Fruit fly (Drosophila melanogaster) whole organism, prepupa: ENCODE data around the gene CG8927.
A peak's percentile ranks its signal among the peaks of the same experiment; 100 is the strongest.

Experiments
- CG10631 ChIP-seq: fragments of 200-800 bp; sonication (Bioruptor generic); optimal IDR thresholded peaks from 2 replicates; lab custom pipeline; 2016; ENCODE audit warnings: missing biosample characterization, missing genetic modification characterization
- CG11294 ChIP-seq: fragments of 200-800 bp; sonication (Bioruptor generic); IDR thresholded peaks from 2 replicates; pipeline ENCODE4 v1.3.6; 2022; ENCODE audit warnings: missing biosample characterization, missing genetic modification characterization
- CG11902 ChIP-seq: fragments of 200-800 bp; sonication (Bioruptor generic); optimal IDR thresholded peaks from 3 replicates; lab custom pipeline; 2016; ENCODE audit warnings: missing biosample characterization, missing genetic modification characterization
- CG16779 ChIP-seq: fragments of 200-800 bp; sonication (Bioruptor generic); optimal IDR thresholded peaks from 3 replicates; lab custom pipeline; 2017; ENCODE audit warnings: missing biosample characterization, mild to moderate bottlenecking, missing genetic modification characterization
- CG3032 ChIP-seq: fragments of 200-800 bp; optimal IDR thresholded peaks from 2 replicates; lab custom pipeline; 2019; ENCODE audit warnings: missing biosample characterization, mild to moderate bottlenecking, missing genetic modification characterization, moderate library complexity
- CG32006 ChIP-seq: fragments of 200-800 bp; sonication (Bioruptor generic); optimal IDR thresholded peaks from 3 replicates; lab custom pipeline; 2017; ENCODE audit warnings: missing biosample characterization, mild to moderate bottlenecking, missing genetic modification characterization
- CG3919 ChIP-seq: fragments of 200-800 bp; sonication (Bioruptor generic); optimal IDR thresholded peaks from 3 replicates; lab custom pipeline; 2016; ENCODE audit warnings: missing biosample characterization, missing genetic modification characterization
- CG6163 ChIP-seq: fragments of 200-800 bp; sonication (Bioruptor generic); IDR thresholded peaks from 3 replicates; pipeline ENCODE4 v1.3.6; 2022; ENCODE audit warnings: missing biosample characterization, missing genetic modification characterization
- CG6792 ChIP-seq: fragments of 200-800 bp; sonication (Bioruptor generic); optimal IDR thresholded peaks from 3 replicates; lab custom pipeline; 2016; ENCODE audit warnings: missing biosample characterization, missing genetic modification characterization
- CG6808 ChIP-seq: fragments of 200-800 bp; sonication (Bioruptor generic); optimal IDR thresholded peaks from 3 replicates; lab custom pipeline; 2017; ENCODE audit warnings: missing biosample characterization, missing genetic modification characterization, mild to moderate bottlenecking, moderate library complexity, missing genetic modification reagents
- CG6854 ChIP-seq: fragments of 200-800 bp; sonication (Bioruptor generic); optimal IDR thresholded peaks from 2 replicates; lab custom pipeline; 2017; ENCODE audit warnings: missing biosample characterization, mild to moderate bottlenecking, missing genetic modification characterization
- Eip75B ChIP-seq: fragments of 200-800 bp; sonication (Bioruptor generic); optimal IDR thresholded peaks from 3 replicates; lab custom pipeline; 2016; ENCODE audit warnings: missing biosample characterization, missing genetic modification characterization
- Eip78C ChIP-seq: fragments of 200-800 bp; sonication (Bioruptor generic); peaks from one replicate; lab custom pipeline; 2016; ENCODE audit warnings: missing biosample characterization, missing genetic modification characterization
- Ets21C ChIP-seq: fragments of 200-800 bp; sonication (Bioruptor generic); optimal IDR thresholded peaks from 3 replicates; lab custom pipeline; 2016; ENCODE audit warnings: missing biosample characterization, missing genetic modification characterization
- Gug ChIP-seq: fragments of 200-800 bp; sonication (Bioruptor generic); IDR thresholded peaks from 2 replicates; pipeline ENCODE4 v1.3.6; 2022; ENCODE audit warnings: missing biosample characterization, missing genetic modification characterization
- Hr38 ChIP-seq: sonication (Bioruptor generic); optimal IDR thresholded peaks from 2 replicates; lab custom pipeline; 2016; ENCODE audit warnings: missing biosample characterization, missing genetic modification characterization
- Hr4 ChIP-seq: fragments of 200-800 bp; sonication (Bioruptor generic); optimal IDR thresholded peaks from 3 replicates; lab custom pipeline; 2016; ENCODE audit warnings: missing biosample characterization, missing genetic modification characterization
- Sox102F ChIP-seq: fragments of 200-800 bp; sonication (Bioruptor generic); optimal IDR thresholded peaks from 2 replicates; lab custom pipeline; 2016; ENCODE audit warnings: missing biosample characterization, mild to moderate bottlenecking, missing genetic modification characterization
- Sox14 ChIP-seq: fragments of 200-800 bp; sonication (Bioruptor generic); optimal IDR thresholded peaks from 3 replicates; lab custom pipeline; 2016; ENCODE audit warnings: missing biosample characterization, missing genetic modification characterization
- achi ChIP-seq: fragments of 200-800 bp; sonication (Bioruptor generic); optimal IDR thresholded peaks from 3 replicates; lab custom pipeline; 2016; ENCODE audit warnings: missing biosample characterization, missing genetic modification characterization
- dac ChIP-seq: fragments of 200-800 bp; sonication (Bioruptor generic); optimal IDR thresholded peaks from 2 replicates; lab custom pipeline; 2017; ENCODE audit warnings: missing biosample characterization, mild to moderate bottlenecking, missing genetic modification characterization
- dsx ChIP-seq: fragments of 200-800 bp; optimal IDR thresholded peaks from 3 replicates; lab custom pipeline; 2019; ENCODE audit warnings: missing biosample characterization, mild to moderate bottlenecking, missing genetic modification characterization, moderate library complexity; ENCODE audit not compliant: poor library complexity, severe bottlenecking
- eg ChIP-seq: fragments of 200-800 bp; sonication (Bioruptor generic); IDR thresholded peaks from 3 replicates; pipeline ENCODE4 v1.3.6; 2022; ENCODE audit warnings: missing biosample characterization, missing genetic modification characterization
- esn ChIP-seq: fragments of 200-800 bp; sonication (Bioruptor generic); optimal IDR thresholded peaks from 2 replicates; lab custom pipeline; 2016; ENCODE audit warnings: missing biosample characterization, mild to moderate bottlenecking, missing genetic modification characterization, moderate library complexity
- fd59A ChIP-seq: fragments of 200-800 bp; sonication (Bioruptor generic); optimal IDR thresholded peaks from 2 replicates; lab custom pipeline; 2017; ENCODE audit warnings: missing biosample characterization, mild to moderate bottlenecking, missing genetic modification characterization, missing genetic modification reagents
- fd85E ChIP-seq: fragments of 200-800 bp; sonication (Bioruptor generic); optimal IDR thresholded peaks from 3 replicates; lab custom pipeline; 2016; ENCODE audit warnings: missing biosample characterization, missing genetic modification characterization
- fkh ChIP-seq: fragments of 200-800 bp; sonication (Bioruptor generic); optimal IDR thresholded peaks from 3 replicates; lab custom pipeline; 2017; ENCODE audit warnings: missing biosample characterization, mild to moderate bottlenecking, missing genetic modification characterization, moderate library complexity
- lz ChIP-seq: fragments of 200-800 bp; sonication (Bioruptor generic); optimal IDR thresholded peaks from 3 replicates; lab custom pipeline; 2016; ENCODE audit warnings: missing biosample characterization, missing genetic modification characterization
- net ChIP-seq: fragments of 200-800 bp; sonication (Bioruptor generic); optimal IDR thresholded peaks from 3 replicates; lab custom pipeline; 2016; ENCODE audit warnings: missing biosample characterization, missing genetic modification characterization
- pdm3 ChIP-seq: fragments of 200-800 bp; sonication (Bioruptor generic); optimal IDR thresholded peaks from 3 replicates; lab custom pipeline; 2016; ENCODE audit warnings: missing biosample characterization, missing genetic modification characterization
- svp ChIP-seq: fragments of 200-800 bp; sonication (Bioruptor generic); peaks from one replicate; lab custom pipeline; 2016; ENCODE audit warnings: missing biosample characterization, missing genetic modification characterization
- topi ChIP-seq: fragments of 200-800 bp; sonication (Bioruptor generic); optimal IDR thresholded peaks from 3 replicates; lab custom pipeline; 2016; ENCODE audit warnings: missing biosample characterization, missing genetic modification characterization
- vri ChIP-seq: fragments of 200-800 bp; sonication (Bioruptor generic); optimal IDR thresholded peaks from 3 replicates; lab custom pipeline; 2016; ENCODE audit warnings: missing biosample characterization, mild to moderate bottlenecking, missing genetic modification characterization

The CG8927 gene

DNA sequence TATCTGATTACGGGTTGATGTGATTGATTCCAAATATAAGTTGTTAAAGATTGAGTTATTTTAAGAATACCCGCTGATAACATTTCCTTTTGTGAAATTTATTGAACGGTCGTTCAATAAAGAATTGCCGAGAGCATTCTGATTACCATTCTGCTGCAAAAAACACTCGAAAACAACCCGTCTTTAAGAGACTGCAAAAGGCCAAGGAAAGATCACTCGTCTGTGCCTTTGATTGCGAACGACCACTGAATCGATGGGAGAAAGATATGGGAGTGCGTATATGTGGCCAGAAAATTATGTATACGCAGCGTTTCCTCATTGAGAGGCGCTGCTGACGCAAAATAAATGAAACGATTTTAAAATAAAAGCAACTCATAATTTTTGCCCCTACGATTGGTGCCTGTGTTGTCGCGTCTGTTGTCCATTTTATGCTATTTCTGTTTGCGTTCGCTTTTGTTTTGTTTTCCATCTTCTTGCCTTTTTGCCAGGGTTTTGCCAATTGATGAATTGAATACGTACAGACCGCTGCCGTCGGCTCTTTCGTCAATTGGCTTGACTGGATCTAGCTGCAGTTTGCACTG, 9.5 kb downstream of the CG8927 start:
- TF ChIP-seq svp (GFP tag; lab: Kevin White, UChicago) (peak; percentile 95), CG6808 (no peak)

DNA sequence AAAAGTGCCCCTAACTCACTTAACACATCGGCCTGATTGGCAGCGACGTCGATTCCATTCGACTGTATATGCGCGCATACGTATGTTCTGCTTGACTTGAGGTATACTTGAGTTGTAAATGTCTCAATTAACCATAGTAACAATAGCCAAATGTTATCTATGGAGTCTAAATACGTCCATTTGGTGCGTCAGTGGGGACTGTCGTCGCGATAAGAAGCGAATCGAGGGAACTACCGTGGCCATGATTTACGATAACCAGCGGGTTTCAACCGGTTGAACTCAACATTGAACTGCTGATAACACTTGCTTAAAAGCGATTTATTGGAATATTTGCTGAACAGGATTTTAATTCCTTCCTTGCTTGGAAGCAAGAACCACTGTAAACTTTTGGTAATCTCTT, 10.0 kb downstream of the CG8927 start:
- TF ChIP-seq pdm3 (GFP tag; lab: Kevin White, UChicago) (no peak), Ets21C (GFP tag; lab: Kevin White, UChicago) (no peak), CG3919 (GFP tag; lab: Kevin White, UChicago) (no peak), Eip78C (no peak), lz (GFP tag; lab: Kevin White, UChicago) (no peak), CG32006 (GFP tag; lab: Kevin White, UChicago) (no peak), fd59A (no peak), CG6808 (no peak), fkh (GFP tag; lab: Kevin White, UChicago) (no peak), dsx (no peak), CG6854 (GFP tag; lab: Kevin White, UChicago) (no peak), net (GFP tag; lab: Kevin White, UChicago) (no peak), esn (GFP tag; lab: Kevin White, UChicago) (no peak), Sox102F (GFP tag; lab: Kevin White, UChicago) (no peak)

DNA sequence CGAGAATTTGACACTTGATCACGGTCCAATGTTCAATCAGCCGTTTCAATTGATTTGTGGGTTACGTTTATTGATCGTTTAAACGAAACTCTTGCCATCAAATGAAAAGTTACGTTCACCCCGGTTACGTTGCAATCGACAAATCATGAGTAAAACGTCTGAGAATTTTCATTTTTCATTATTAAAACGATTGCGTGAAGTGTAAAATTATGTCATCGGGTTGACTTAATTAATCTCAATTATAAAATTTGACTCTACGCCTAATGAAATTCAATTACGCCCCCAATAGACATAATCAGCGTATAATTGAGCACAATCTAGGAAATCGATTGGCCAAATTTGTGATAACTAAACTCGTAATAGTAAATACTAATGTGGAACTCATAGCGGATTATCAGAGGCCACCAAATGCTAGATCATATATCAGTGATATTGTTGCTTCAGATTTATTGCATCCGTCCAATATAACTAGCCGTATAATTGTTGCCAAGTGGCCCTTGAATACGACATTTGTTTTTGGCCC, 19.7 kb downstream of the CG8927 start:
- no peak for TF ChIP-seq topi (GFP tag; lab: Kevin White, UChicago)
- TF ChIP-seq fkh (GFP tag; lab: Kevin White, UChicago), result no peak
- no peak for TF ChIP-seq dac (GFP tag; lab: Kevin White, UChicago)
- no peak for TF ChIP-seq CG32006 (GFP tag; lab: Kevin White, UChicago)
- TF ChIP-seq CG10631, result no peak
- TF ChIP-seq CG3919 (GFP tag; lab: Kevin White, UChicago), result no peak
- no peak for TF ChIP-seq achi (GFP tag; lab: Kevin White, UChicago)
- TF ChIP-seq Hr38 (GFP tag; lab: Kevin White, UChicago), result no peak
- no peak for TF ChIP-seq Hr4 (GFP tag; lab: Kevin White, UChicago)
- no peak for TF ChIP-seq eg
- no peak for TF ChIP-seq fd85E (GFP tag; lab: Kevin White, UChicago)
- TF ChIP-seq CG6808, result no peak
- no peak for TF ChIP-seq CG3032
- no peak for TF ChIP-seq CG6792
- TF ChIP-seq Gug (GFP tag; lab: Robert Waterston, UW), result no peak
- no peak for TF ChIP-seq pdm3 (GFP tag; lab: Kevin White, UChicago)
- TF ChIP-seq CG16779, result no peak
- TF ChIP-seq CG11294 (GFP tag; lab: Robert Waterston, UW), result no peak
- TF ChIP-seq CG11902 (GFP tag; lab: Kevin White, UChicago), result no peak
- TF ChIP-seq Sox14 (GFP tag; lab: Kevin White, UChicago), result no peak

DNA sequence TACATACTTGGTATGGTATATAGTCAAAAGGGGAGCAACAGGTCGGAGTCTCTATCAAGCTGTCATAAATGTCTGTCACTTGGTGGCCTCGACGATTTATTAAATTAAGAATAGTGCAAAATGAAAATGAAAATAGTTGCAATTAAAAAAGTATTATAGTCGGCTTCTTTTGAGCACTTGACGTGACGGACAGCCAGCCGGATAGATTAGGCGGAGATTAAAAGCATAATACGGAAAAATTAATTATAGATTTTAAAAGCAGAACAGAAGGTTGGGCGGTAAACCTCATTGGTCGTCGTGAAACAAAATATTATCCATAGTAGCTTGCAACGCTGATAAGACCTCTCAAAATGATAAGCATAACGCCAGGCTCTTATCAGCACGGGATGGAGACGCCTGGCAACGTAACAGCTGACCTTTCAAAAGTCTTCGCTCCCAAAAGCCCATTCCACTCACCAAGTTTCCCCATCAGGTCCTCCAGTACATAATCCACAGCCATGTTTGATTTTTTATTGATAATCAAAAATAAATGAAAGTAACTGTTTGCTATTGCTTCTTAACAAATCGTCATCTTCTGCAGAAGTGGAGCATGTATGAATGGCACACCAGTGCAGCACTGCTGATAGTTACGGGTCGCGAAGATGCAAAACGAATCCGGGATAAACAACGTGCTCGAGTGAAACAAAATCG, 21.7 kb downstream of the CG8927 start:
- TF ChIP-seq Eip75B (GFP tag; lab: Kevin White, UChicago) (no peak), Eip78C (peak; percentile 50), svp (GFP tag; lab: Kevin White, UChicago) (peak; percentile 92), CG6792 (no peak), vri (GFP tag; lab: Kevin White, UChicago) (peak; percentile 17), CG6163 (GFP tag; lab: Robert Waterston, UW) (0 out of 3 replicates have a peak, but pooled peaks have one; percentile 20)
- TF ChIP-seq, all 60 proteins: peak for 4
